Worm (Caenorhabditis elegans) whole organism, late embryonic: Measurements from ENCODE around the gene C40H1.9.

Experiments
- ceh-9 ChIP-seq: sonication (generic microtip); optimal IDR thresholded peaks from 2 replicates; lab custom pipeline; 2016; ENCODE audit warnings: mild to moderate bottlenecking, missing genetic modification characterization, inconsistent platforms, missing compliant biosample characterization
- pax-1 ChIP-seq: fragments of 150-350 bp; optimal IDR thresholded peaks from 2 replicates; lab custom pipeline; 2014; ENCODE audit warnings: missing biosample characterization, missing genetic modification characterization
- tbx-2 ChIP-seq: sonication (generic microtip); optimal IDR thresholded peaks from 2 replicates; lab custom pipeline; 2016; ENCODE audit warnings: missing genetic modification characterization, missing compliant biosample characterization

- no peak for TF ChIP-seq tbx-2 (tag; lab: Kevin White, UChicago)
- no peak for TF ChIP-seq pax-1 (tag; lab: Kevin White, UChicago)
- TF ChIP-seq ceh-9 (tag; lab: Kevin White, UChicago), result no peak
Observed at ce11 chrIII:9299116-9299515, 20.6 kb upstream of the C40H1.9 start.
